Worm (Caenorhabditis elegans) whole organism, L1 larva: Measurements from ENCODE around the gene spp-31.

Source experiments
- aly-2 ChIP-seq: fragments of 150-350 bp; optimal IDR thresholded peaks from 2 replicates; lab custom pipeline; 2014; ENCODE audit warnings: missing biosample characterization, missing genetic modification characterization
- fkh-10 ChIP-seq: sonication (generic microtip); optimal IDR thresholded peaks from 2 replicates; lab custom pipeline; 2017; ENCODE audit warnings: missing biosample characterization, missing genetic modification reagents, missing genetic modification characterization
- lin-13 ChIP-seq: fragments of 150-350 bp; optimal IDR thresholded peaks from 2 replicates; lab custom pipeline; 2014; ENCODE audit warnings: missing biosample characterization, missing genetic modification reagents, missing genetic modification characterization
- nhr-76 ChIP-seq: sonication (generic microtip); optimal IDR thresholded peaks from 2 replicates; lab custom pipeline; 2017; ENCODE audit warnings: missing biosample characterization, missing genetic modification characterization
- nhr-84 ChIP-seq: sonication (generic microtip); optimal IDR thresholded peaks from 2 replicates; lab custom pipeline; 2017; ENCODE audit warnings: missing biosample characterization, missing genetic modification characterization
- snpc-4 ChIP-seq: fragments of 150-350 bp; optimal IDR thresholded peaks from 2 replicates; lab custom pipeline; 2014; ENCODE audit warnings: missing biosample characterization, missing genetic modification characterization
- unc-62 ChIP-seq: fragments of 150-350 bp; optimal IDR thresholded peaks from 2 replicates; lab custom pipeline; 2014; ENCODE audit warnings: missing biosample characterization, missing genetic modification reagents, missing genetic modification characterization

- TF ChIP-seq nhr-84 (tag; lab: Kevin White, UChicago), result no peak
- TF ChIP-seq snpc-4 (tag; lab: Kevin White, UChicago), result no peak
- no peak for TF ChIP-seq nhr-76
- no peak for TF ChIP-seq unc-62 (GFP tag; lab: Kevin White, UChicago)
- TF ChIP-seq aly-2 (tag; lab: Kevin White, UChicago), result no peak
- no peak for TF ChIP-seq fkh-10
- no peak for TF ChIP-seq lin-13
Observed at ce11 chrIV:1390102-1390501, 16.3 kb upstream of the spp-31 start.
